Worm (Caenorhabditis elegans): ENCODE results near the gene nhx-5.

DNA sequence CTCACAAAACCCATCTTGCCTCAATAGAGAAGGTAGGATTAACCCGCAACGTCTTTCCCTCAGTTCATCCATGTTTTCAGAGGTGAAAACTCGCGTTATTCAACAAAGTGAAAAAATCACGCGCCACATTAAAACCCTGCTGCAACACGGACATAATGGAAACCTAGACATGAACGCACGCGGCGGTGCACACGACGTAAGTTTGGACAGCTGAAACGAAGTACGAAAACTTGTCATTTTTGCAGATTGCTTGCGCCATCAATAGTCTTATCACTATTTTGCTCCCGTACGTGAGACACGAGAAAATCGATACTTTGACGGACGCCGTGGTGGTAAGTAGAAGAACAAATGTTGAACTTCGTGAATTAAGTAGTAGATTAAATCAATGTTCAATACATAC lies 49.3 kb upstream of the nhx-5 start:
- TF ChIP-seq unc-130 (tag; optimal IDR thresholded peaks at IDR 0.05), result no peak
- TF ChIP-seq fkh-10 (GFP tag; optimal IDR thresholded peaks at IDR 0.05), result no peak
- no peak for TF ChIP-seq unc-30 (tag; optimal IDR thresholded peaks at IDR 0.05)
- peak in 1 of 2 experiments; percentile 10 for TF ChIP-seq mdl-1 (tag; optimal IDR thresholded peaks at IDR 0.05)
